Fruit fly (Drosophila melanogaster): Measurements from ENCODE around the gene MICU1.

MICU1 gene

dm6 chr2L:7188530-7188996 is 6.5 kb downstream of the MICU1 start (continued):
- TF ChIP-seq CG4820 (GFP tag; optimal IDR thresholded peaks at IDR 0.05), result peak; percentile 96
- peak; percentile 95 for TF ChIP-seq maf-S (GFP tag; optimal IDR thresholded peaks at IDR 0.05)
- TF ChIP-seq Jarid2 (GFP tag; optimal IDR thresholded peaks at IDR 0.05), result peak; percentile 88
- peak; percentile 97 for TF ChIP-seq CG1602 (GFP tag; optimal IDR thresholded peaks at IDR 0.05)
- peak; percentile 59 for TF ChIP-seq CG9797 (GFP tag; optimal IDR thresholded peaks at IDR 0.05)
- peak; percentile 98 for TF ChIP-seq tin (GFP tag; optimal IDR thresholded peaks at IDR 0.05)
- peak; percentile 97 for TF ChIP-seq CG16863 (GFP tag; optimal IDR thresholded peaks at IDR 0.05)
- peak; percentile 98 for TF ChIP-seq Ssrp (tag; optimal IDR thresholded peaks at IDR 0.05)
- peak; percentile 98 for TF ChIP-seq lilli (GFP tag; optimal IDR thresholded peaks at IDR 0.05)
- peak; percentile 94 for TF ChIP-seq Nf-YA (GFP tag; IDR thresholded peaks at IDR 0.05)
- TF ChIP-seq Ets65A (GFP tag), result peak; percentile 99
- TF ChIP-seq H2.0 (GFP tag; IDR thresholded peaks at IDR 0.05), result peak; percentile 97
- peak; percentile 94 for TF ChIP-seq kah (GFP tag; optimal IDR thresholded peaks at IDR 0.05)
- TF ChIP-seq Deaf1 (tag; optimal IDR thresholded peaks at IDR 0.05), result peak; percentile 81
- peak; percentile 98 for TF ChIP-seq slbo (GFP tag; IDR thresholded peaks at IDR 0.05)
- no peak for TF ChIP-seq pan (optimal IDR thresholded peaks at IDR 0.05)
- peak in 1 of 2 experiments; percentile 99 for TF ChIP-seq pan (GFP tag; optimal IDR thresholded peaks at IDR 0.05 in 1 of 2, IDR thresholded peaks at IDR 0.05 in 1 of 2)
- TF ChIP-seq CG13894 (tag; optimal IDR thresholded peaks at IDR 0.05), result peak; percentile 96
- no peak for TF ChIP-seq CG7963 (GFP tag; IDR thresholded peaks at IDR 0.05; ENCODE audit: partially characterized antibody)
- TF ChIP-seq CG34376 (GFP tag; optimal IDR thresholded peaks at IDR 0.05), result peak; percentile 98
- peak; percentile 69 for TF ChIP-seq CG3995 (GFP tag; optimal IDR thresholded peaks at IDR 0.05)
- peak in 1 of 3 experiments; percentile 96 for TF ChIP-seq lola (GFP tag; optimal IDR thresholded peaks at IDR 0.05)
- TF ChIP-seq CG11398 (GFP tag; optimal IDR thresholded peaks at IDR 0.05), result peak; percentile 91
- peak; percentile 98 for TF ChIP-seq CG17361 (GFP tag; IDR thresholded peaks at IDR 0.05)
- peak; percentile 86 for TF ChIP-seq CG10959 (GFP tag; IDR thresholded peaks at IDR 0.05)
- TF ChIP-seq CG31441 (GFP tag; IDR thresholded peaks at IDR 0.05), result peak; percentile 97
- peak in 1 of 3 experiments; percentile 88 for TF ChIP-seq Stat92E (GFP tag; optimal IDR thresholded peaks at IDR 0.05)
- TF ChIP-seq repo (GFP tag; optimal IDR thresholded peaks at IDR 0.05), result peak; percentile 93
- peak; percentile 94 for TF ChIP-seq gcm2 (GFP tag; optimal IDR thresholded peaks at IDR 0.05)
- TF ChIP-seq CG15011 (GFP tag; optimal IDR thresholded peaks at IDR 0.05), result peak; percentile 96
- peak; percentile 96 for TF ChIP-seq kay (GFP tag; optimal IDR thresholded peaks at IDR 0.05)
- TF ChIP-seq btn (GFP tag; optimal IDR thresholded peaks at IDR 0.05), result peak; percentile 91
- peak; percentile 85 for TF ChIP-seq grn (GFP tag; optimal IDR thresholded peaks at IDR 0.05)
- TF ChIP-seq CG3726 (GFP tag; IDR thresholded peaks at IDR 0.05), result peak; percentile 97
- no peak for TF ChIP-seq CG14860 (GFP tag; IDR thresholded peaks at IDR 0.05; ENCODE audit: partially characterized antibody)
- TF ChIP-seq CG10267 (tag; optimal IDR thresholded peaks at IDR 0.05), result peak; percentile 94
- TF ChIP-seq CG14667 (GFP tag; IDR thresholded peaks at IDR 0.05), result peak; percentile 98
- TF ChIP-seq CG8924 (tag; optimal IDR thresholded peaks at IDR 0.05), result peak; percentile 99
- no peak for TF ChIP-seq yki (optimal IDR thresholded peaks at IDR 0.05)
- TF ChIP-seq onecut (GFP tag; IDR thresholded peaks at IDR 0.05), result peak; percentile 94
- TF ChIP-seq Nf-YC (tag; optimal IDR thresholded peaks at IDR 0.05), result peak; percentile 92
- peak; percentile 97 for TF ChIP-seq CG9215 (GFP tag; IDR thresholded peaks at IDR 0.05)
- peak; percentile 84 for TF ChIP-seq CG10321 (GFP tag; IDR thresholded peaks at IDR 0.05)
- peak in 1 of 2 experiments; percentile 77 for TF ChIP-seq insv (GFP tag; optimal IDR thresholded peaks at IDR 0.05)
- TF ChIP-seq Bteb2 (GFP tag; optimal IDR thresholded peaks at IDR 0.05), result peak; percentile 94
- peak; percentile 99 for TF ChIP-seq stc (GFP tag; IDR thresholded peaks at IDR 0.05)
- peak; percentile 97 for TF ChIP-seq Dip3 (GFP tag; optimal IDR thresholded peaks at IDR 0.05)
- TF ChIP-seq disco-r (GFP tag; optimal IDR thresholded peaks at IDR 0.05), result peak; percentile 95
- TF ChIP-seq CG18764 (GFP tag; optimal IDR thresholded peaks at IDR 0.05), result peak; percentile 93
- peak; percentile 97 for TF ChIP-seq cato (GFP tag; optimal IDR thresholded peaks at IDR 0.05; ENCODE audit: borderline replicate concordance)
- TF ChIP-seq CG12391 (tag; optimal IDR thresholded peaks at IDR 0.05), result peak; percentile 99
